Worm (Caenorhabditis elegans) whole organism, L4 larva: ENCODE measurements around the gene taf-12.

ENCODE experiments used
- D1046.2 ChIP-seq: fragments of 200-800 bp; sonication (Bioruptor generic); IDR thresholded peaks from 2 replicates; pipeline ENCODE4 v1.3.6; 2022; ENCODE audit warnings: missing genetic modification characterization, missing compliant biosample characterization
- F10B5.3 ChIP-seq: sonication (generic microtip); optimal IDR thresholded peaks from 2 replicates; lab custom pipeline; 2016; ENCODE audit warnings: mild to moderate bottlenecking, missing genetic modification characterization, missing compliant biosample characterization
- F26F4.8 ChIP-seq: fragments of 200-800 bp; sonication (Bioruptor generic); conservative IDR thresholded peaks from 2 replicates; pipeline ENCODE4 v1.3.6; 2022; ENCODE audit warnings: missing genetic modification characterization, missing compliant biosample characterization
- F37D6.2 ChIP-seq: sonication (generic microtip); optimal IDR thresholded peaks from 2 replicates; lab custom pipeline; 2016; ENCODE audit warnings: mild to moderate bottlenecking, missing genetic modification characterization, missing compliant biosample characterization
- F49E8.2 ChIP-seq: sonication (generic microtip); optimal IDR thresholded peaks from 2 replicates; lab custom pipeline; 2016; ENCODE audit warnings: missing compliant biosample characterization, mild to moderate bottlenecking, missing genetic modification characterization, borderline replicate concordance
- T20F7.1 ChIP-seq: fragments of 200-800 bp; sonication (Bioruptor generic); optimal IDR thresholded peaks from 2 replicates; lab custom pipeline; 2018; ENCODE audit warnings: mild to moderate bottlenecking, missing genetic modification characterization, missing compliant biosample characterization
- T26A8.4 ChIP-seq: fragments of 200-800 bp; sonication (Bioruptor generic); IDR thresholded peaks from 2 replicates; pipeline ENCODE4 v1.3.6; 2022; ENCODE audit warnings: missing genetic modification characterization, missing compliant biosample characterization
- Y105C5A.15 ChIP-seq: fragments of 200-800 bp; sonication (Bioruptor generic); IDR thresholded peaks from 2 replicates; pipeline ENCODE4 v1.3.6; 2022; ENCODE audit warnings: missing genetic modification characterization, missing compliant biosample characterization
- Y5F2A.4 ChIP-seq: fragments of 200-800 bp; sonication (Bioruptor generic); optimal IDR thresholded peaks from 2 replicates; lab custom pipeline; 2018; ENCODE audit warnings: mild to moderate bottlenecking, missing genetic modification characterization, missing compliant biosample characterization
- ZK546.5 ChIP-seq, 2 experiments: sonication (generic microtip); optimal IDR thresholded peaks; 2 replicates each; lab custom pipeline; 2017; ENCODE audit warnings: missing biosample characterization in 2 of 2, missing genetic modification characterization in 2 of 2
- aha-1 ChIP-seq: fragments of 150-350 bp; peaks from one replicate; lab custom pipeline; 2014; ENCODE audit warnings: missing biosample characterization, missing genetic modification characterization
- ama-1 ChIP-seq: fragments of 150-350 bp; optimal IDR thresholded peaks from 2 replicates; lab custom pipeline; 2014; ENCODE audit warnings: inconsistent platforms, mixed read lengths
- ceh-32 ChIP-seq: sonication (generic microtip); optimal IDR thresholded peaks from 2 replicates; lab custom pipeline; 2016; ENCODE audit warnings: mild to moderate bottlenecking, missing genetic modification characterization, missing compliant biosample characterization; ENCODE audit not compliant: poor library complexity
- ceh-62 ChIP-seq: sonication (generic microtip); optimal IDR thresholded peaks from 2 replicates; lab custom pipeline; 2017; ENCODE audit warnings: missing biosample characterization, missing genetic modification characterization
- cey-2 ChIP-seq: sonication (generic microtip); optimal IDR thresholded peaks from 3 replicates; lab custom pipeline; 2017; ENCODE audit warnings: missing genetic modification characterization, mild to moderate bottlenecking, missing compliant biosample characterization, antibody characterized with exemption, borderline replicate concordance; ENCODE audit not compliant: insufficient read depth
- daf-16 ChIP-seq, 3 experiments: sonication (generic microtip); optimal IDR thresholded peaks; 2 replicates each; lab custom pipeline; 2016 to 2017; ENCODE audit warnings: missing genetic modification characterization in 3 of 3, missing genetic modification reagents in 3 of 3, mild to moderate bottlenecking in 2 of 3, missing compliant biosample characterization in 2 of 3, missing biosample characterization in 1 of 3, moderate library complexity in 1 of 3
- daf-19 ChIP-seq: fragments of 200-800 bp; sonication (Bioruptor generic); conservative IDR thresholded peaks from 2 replicates; pipeline ENCODE4 v1.3.6; 2022; ENCODE audit warnings: missing genetic modification characterization, missing compliant biosample characterization
- dmd-6 ChIP-seq: fragments of 200-800 bp; sonication (Bioruptor generic); IDR thresholded peaks from 2 replicates; pipeline ENCODE4 v1.3.6; 2022; ENCODE audit warnings: missing genetic modification reagents, missing genetic modification characterization, missing compliant biosample characterization
- dpl-1 ChIP-seq: fragments of 150-350 bp; optimal IDR thresholded peaks from 2 replicates; lab custom pipeline; 2014; ENCODE audit warnings: missing biosample characterization, missing genetic modification reagents, missing genetic modification characterization
- dve-1 ChIP-seq: sonication (generic microtip); optimal IDR thresholded peaks from 2 replicates; lab custom pipeline; 2017; ENCODE audit warnings: antibody characterized with exemption, mild to moderate bottlenecking, missing genetic modification characterization, missing compliant biosample characterization; ENCODE audit not compliant: insufficient read depth
- egl-27 ChIP-seq: sonication (generic microtip); optimal IDR thresholded peaks from 3 replicates; lab custom pipeline; 2017; ENCODE audit warnings: missing biosample characterization, missing genetic modification reagents, missing genetic modification characterization
- fkh-10 ChIP-seq: fragments of 150-350 bp; optimal IDR thresholded peaks from 2 replicates; lab custom pipeline; 2014; ENCODE audit warnings: missing biosample characterization, missing genetic modification reagents, missing genetic modification characterization
- hif-1 ChIP-seq, 2 experiments: sonication (generic microtip); optimal IDR thresholded peaks; 2 replicates each; lab custom pipeline; 2016 to 2017; ENCODE audit warnings: missing compliant biosample characterization in 2 of 2, missing genetic modification characterization in 2 of 2, missing genetic modification reagents in 2 of 2, missing genotype in 2 of 2, mild to moderate bottlenecking in 1 of 2
- hlh-11 ChIP-seq: fragments of 200-800 bp; sonication (Bioruptor generic); optimal IDR thresholded peaks from 2 replicates; lab custom pipeline; 2018; ENCODE audit warnings: mild to moderate bottlenecking, missing genetic modification characterization, missing compliant biosample characterization
- lim-7 ChIP-seq: fragments of 200-800 bp; sonication (Bioruptor generic); IDR thresholded peaks from 2 replicates; pipeline ENCODE4 v1.3.6; 2022; ENCODE audit warnings: missing genetic modification characterization, missing compliant biosample characterization
- lin-1 ChIP-seq: fragments of 200-800 bp; sonication (Bioruptor generic); IDR thresholded peaks from 2 replicates; pipeline ENCODE4 v1.3.6; 2022; ENCODE audit warnings: missing genetic modification reagents, missing genetic modification characterization, missing compliant biosample characterization
- lin-13 ChIP-seq: fragments of 150-350 bp; optimal IDR thresholded peaks from 2 replicates; lab custom pipeline; 2014; ENCODE audit warnings: missing biosample characterization, missing genetic modification reagents, missing genetic modification characterization
- lin-38 ChIP-seq: fragments of 200-800 bp; sonication (Bioruptor generic); IDR thresholded peaks from 2 replicates; pipeline ENCODE4 v1.3.6; 2022; ENCODE audit warnings: missing genetic modification reagents, missing genetic modification characterization, missing compliant biosample characterization
- lin-39 ChIP-seq: fragments of 150-350 bp; optimal IDR thresholded peaks from 2 replicates; lab custom pipeline; 2014; ENCODE audit warnings: missing biosample characterization, missing genetic modification reagents, missing genetic modification characterization
- lsy-2 ChIP-seq, 2 experiments: fragments of 150-350 bp in 1 of 2; sonication (generic microtip) in 1 of 2; optimal IDR thresholded peaks; 2 replicates each; lab custom pipeline; 2014 to 2017; ENCODE audit warnings: missing biosample characterization in 2 of 2, missing genetic modification characterization in 2 of 2
- madf-9 ChIP-seq: fragments of 200-800 bp; sonication (Bioruptor generic); conservative IDR thresholded peaks from 2 replicates; pipeline ENCODE4 v1.3.6; 2022; ENCODE audit warnings: missing genetic modification reagents, missing genetic modification characterization, missing compliant biosample characterization
- mep-1 ChIP-seq: fragments of 150-350 bp; sonication (generic microtip); optimal IDR thresholded peaks from 3 replicates; lab custom pipeline; 2014; ENCODE audit warnings: missing biosample characterization, missing genetic modification characterization
- mes-2 ChIP-seq: sonication (generic microtip); optimal IDR thresholded peaks from 2 replicates; lab custom pipeline; 2016; ENCODE audit warnings: missing genotype, mild to moderate bottlenecking, missing genetic modification characterization, missing compliant biosample characterization; ENCODE audit not compliant: poor library complexity, severe bottlenecking
- mxl-3 ChIP-seq: fragments of 200-800 bp; sonication (Bioruptor generic); optimal IDR thresholded peaks from 2 replicates; lab custom pipeline; 2018; ENCODE audit warnings: mild to moderate bottlenecking, missing genetic modification characterization, missing compliant biosample characterization
- nhr-25 ChIP-seq: sonication (generic microtip); optimal IDR thresholded peaks from 2 replicates; lab custom pipeline; 2017; ENCODE audit warnings: missing genetic modification characterization, mild to moderate bottlenecking, missing compliant biosample characterization, antibody characterized with exemption, moderate library complexity, borderline replicate concordance; ENCODE audit not compliant: insufficient read depth
- nhr-28 ChIP-seq: fragments of 150-350 bp; optimal IDR thresholded peaks from 2 replicates; lab custom pipeline; 2014; ENCODE audit warnings: missing biosample characterization, missing genetic modification characterization
- nhr-6 ChIP-seq: fragments of 150-350 bp; optimal IDR thresholded peaks from 2 replicates; lab custom pipeline; 2014; ENCODE audit warnings: missing biosample characterization, missing genetic modification characterization
- nhr-77 ChIP-seq: fragments of 150-350 bp; optimal IDR thresholded peaks from 2 replicates; lab custom pipeline; 2014; ENCODE audit warnings: missing biosample characterization, missing genetic modification characterization
- pha-4 ChIP-seq, 2 experiments: fragments of 150-350 bp in 1 of 2; fragments of 200-800 bp in 1 of 2; sonication (Bioruptor generic) in 1 of 2; IDR thresholded peaks in 1 of 2; optimal IDR thresholded peaks in 1 of 2; 2 replicates each; pipeline versions ENCODE4 v1.3.6 to Lab custom; 2014 to 2022; ENCODE audit warnings: missing genetic modification characterization in 2 of 2, missing genetic modification reagents in 2 of 2, missing biosample characterization in 1 of 2, missing compliant biosample characterization in 1 of 2
- php-3 ChIP-seq: fragments of 200-800 bp; sonication (Bioruptor generic); IDR thresholded peaks from 2 replicates; pipeline ENCODE4 v1.3.6; 2022; ENCODE audit warnings: missing genetic modification reagents, missing genetic modification characterization, missing compliant biosample characterization
- spr-1 ChIP-seq: sonication (generic microtip); optimal IDR thresholded peaks from 2 replicates; lab custom pipeline; 2016; ENCODE audit warnings: mild to moderate bottlenecking, missing genetic modification characterization, missing compliant biosample characterization
- unc-130 ChIP-seq: sonication (generic microtip); optimal IDR thresholded peaks from 2 replicates; lab custom pipeline; 2016; ENCODE audit warnings: missing genetic modification reagents, missing genetic modification characterization, missing compliant biosample characterization
- zfp-3 ChIP-seq: fragments of 200-800 bp; sonication (Bioruptor generic); conservative IDR thresholded peaks from 2 replicates; pipeline ENCODE4 v1.3.6; 2022; ENCODE audit warnings: missing genetic modification reagents, missing genetic modification characterization, missing compliant biosample characterization
- zip-11 ChIP-seq: fragments of 200-800 bp; sonication (Bioruptor generic); IDR thresholded peaks from 2 replicates; pipeline ENCODE4 v1.3.6; 2022; ENCODE audit warnings: missing genetic modification characterization, missing compliant biosample characterization

taf-12 gene

ce11 chrIII:11869231-11869912 lies at the start of gene taf-12:
Gene taf-12 (minus strand): TSS chrIII:11869281.
- TF ChIP-seq mep-1, result no peak
- TF ChIP-seq lin-38 (GFP tag; lab: Robert Waterston, UW), result 0 out of 2 replicates have a peak, but pooled peaks have one; percentile 25
- TF ChIP-seq unc-130 (GFP tag; lab: Kevin White, UChicago), result peak; percentile 61
- TF ChIP-seq F49E8.2 (tag; lab: Kevin White, UChicago), result peak; percentile 92
- TF ChIP-seq, all 104 proteins: peak for 3

DNA sequence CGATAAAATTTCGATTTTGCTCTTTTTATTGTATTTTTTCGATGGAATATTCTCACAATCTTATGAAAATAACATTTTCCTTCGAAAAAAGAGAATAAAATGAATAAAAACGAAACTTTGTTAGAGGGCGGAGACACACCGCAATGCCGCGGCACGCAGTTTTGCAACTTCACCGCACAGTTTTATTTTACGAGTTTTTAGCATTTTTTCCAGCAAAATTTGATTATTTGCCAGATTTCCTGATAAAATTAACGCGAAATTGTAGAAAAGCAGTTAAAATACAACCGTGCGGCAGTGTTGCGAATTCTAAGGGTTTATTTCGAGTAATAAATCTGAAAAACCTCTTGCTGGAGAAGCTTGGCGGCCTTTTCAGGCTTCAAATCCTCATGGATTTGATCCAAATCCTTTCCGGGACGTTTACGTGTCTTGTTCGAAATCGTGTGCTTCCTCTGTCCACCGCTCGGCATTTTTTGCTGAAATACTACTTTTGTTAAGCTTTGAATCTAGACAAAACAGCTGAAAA lies 49.2 kb upstream of the taf-12 start, which contains the start of gene znf-593:
TSS of gene znf-593 (minus strand) at position 473 of the 523 bp plus-strand sequence.
- peak in 1 of 2 experiments; percentile 30 for TF ChIP-seq lsy-2 (tag; optimal IDR thresholded peaks at IDR 0.05; lab: Kevin White, UChicago)
- TF ChIP-seq lin-13 (GFP tag; lab: Kevin White, UChicago), result no peak
- no peak for TF ChIP-seq egl-27 (tag; lab: Kevin White, UChicago)
- TF ChIP-seq F10B5.3 (tag; lab: Kevin White, UChicago), result peak; percentile 13
- no peak for TF ChIP-seq D1046.2 (GFP tag; lab: Robert Waterston, UW)
- no peak for TF ChIP-seq ceh-62 (tag; lab: Kevin White, UChicago)
- TF ChIP-seq php-3 (GFP tag; lab: Robert Waterston, UW), result peak; percentile 49; the same call in 1 of the 2 replicates
- TF ChIP-seq spr-1 (tag; lab: Kevin White, UChicago), result peak; percentile 18
- TF ChIP-seq mep-1, result peak; percentile 21
- no peak for TF ChIP-seq cey-2 (tag; lab: Kevin White, UChicago)
- no peak for TF ChIP-seq ZK546.5 (tag; optimal IDR thresholded peaks at IDR 0.05; lab: Kevin White, UChicago)
- no peak for TF ChIP-seq T20F7.1 (GFP tag; lab: Kevin White, UChicago)
- TF ChIP-seq nhr-6 (tag; lab: Kevin White, UChicago), result no peak
- no peak for TF ChIP-seq ceh-32
- TF ChIP-seq F37D6.2, result no peak
- peak; percentile 19; the same call in 1 of the 2 replicates for TF ChIP-seq lin-38 (GFP tag; lab: Robert Waterston, UW)
- no peak for TF ChIP-seq lim-7 (GFP tag; lab: Robert Waterston, UW)
- TF ChIP-seq hlh-11 (tag; lab: Kevin White, UChicago), result peak; percentile 5
- no peak for TF ChIP-seq daf-19 (GFP tag; lab: Robert Waterston, UW)
- TF ChIP-seq nhr-25, result no peak
- TF ChIP-seq Y5F2A.4 (GFP tag; lab: Kevin White, UChicago), result peak; percentile 55
- TF ChIP-seq aha-1, result peak; percentile 52
- no peak for TF ChIP-seq nhr-28 (tag; lab: Kevin White, UChicago)
- TF ChIP-seq madf-9 (GFP tag; lab: Robert Waterston, UW), result no peak
- TF ChIP-seq zfp-3 (GFP tag; lab: Robert Waterston, UW), result 0 out of 2 replicates have a peak, but pooled peaks have one; percentile 30
- peak; percentile 56 for TF ChIP-seq T26A8.4 (GFP tag; lab: Robert Waterston, UW)
- TF ChIP-seq hif-1 (tag; optimal IDR thresholded peaks at IDR 0.05; lab: Kevin White, UChicago), result no peak
- TF ChIP-seq dve-1 (tag; lab: Kevin White, UChicago), result peak; percentile 47
- TF ChIP-seq zip-11 (GFP tag; lab: Robert Waterston, UW), result no peak
- no peak for TF ChIP-seq lin-1
- TF ChIP-seq mes-2, result peak; percentile 61
- TF ChIP-seq fkh-10 (GFP tag; lab: Kevin White, UChicago), result no peak
- TF ChIP-seq lin-39 (tag; lab: Kevin White, UChicago), result no peak
- TF ChIP-seq dmd-6 (GFP tag; lab: Robert Waterston, UW), result no peak
- TF ChIP-seq pha-4 (GFP tag; IDR thresholded peaks at IDR 0.05; lab: Robert Waterston, UW), result 0 out of 2 replicates have a peak, but pooled peaks have one; percentile 27
- TF ChIP-seq pha-4 (tag; optimal IDR thresholded peaks at IDR 0.05; lab: Kevin White, UChicago), result no peak
- TF ChIP-seq mxl-3 (GFP tag; lab: Kevin White, UChicago), result no peak
- no peak for TF ChIP-seq daf-16 (GFP tag; optimal IDR thresholded peaks at IDR 0.05; lab: Kevin White, UChicago)
- peak; percentile 11 for TF ChIP-seq daf-16 (tag; optimal IDR thresholded peaks at IDR 0.05; lab: Kevin White, UChicago)
- TF ChIP-seq Y105C5A.15, result no peak
- TF ChIP-seq nhr-77 (tag; lab: Kevin White, UChicago), result no peak
- peak; percentile 18 for TF ChIP-seq dpl-1 (GFP tag; lab: Kevin White, UChicago)
- no peak for TF ChIP-seq F26F4.8
- TF ChIP-seq ama-1 (lab: Kevin White, UChicago), result peak; percentile 12
